Worm (Caenorhabditis elegans) whole organism, young adult: ENCODE data around the gene C52E2.2.
"Not testable (repeated sequence)": the region's sequence is repeated elsewhere in the genome, so short reads cannot be mapped to it uniquely, and the experiment has no call there.

ENCODE experiments used
- D2030.7 ChIP-seq: fragments of 200-800 bp; sonication (Bioruptor generic); IDR thresholded peaks from 2 replicates; pipeline ENCODE4 v1.3.6; 2022; ENCODE audit warnings: missing genetic modification reagents, missing genetic modification characterization, missing compliant biosample characterization
- F22D6.2 ChIP-seq: sonication (generic microtip); optimal IDR thresholded peaks from 2 replicates; lab custom pipeline; 2016; ENCODE audit warnings: mild to moderate bottlenecking, missing genetic modification characterization, missing compliant biosample characterization
- F33H1.4 ChIP-seq: fragments of 200-800 bp; sonication (Bioruptor generic); IDR thresholded peaks from 2 replicates; pipeline ENCODE4 v1.3.6; 2022; ENCODE audit warnings: missing genetic modification reagents, missing genetic modification characterization, missing compliant biosample characterization
- F39B2.1 ChIP-seq: fragments of 200-800 bp; sonication (Bioruptor generic); IDR thresholded peaks from 2 replicates; pipeline ENCODE4 v1.3.6; 2022; ENCODE audit warnings: missing genetic modification reagents, missing genetic modification characterization, missing compliant biosample characterization
- atf-7 ChIP-seq: sonication (generic microtip); optimal IDR thresholded peaks from 2 replicates; lab custom pipeline; 2017; ENCODE audit warnings: mild to moderate bottlenecking, missing genetic modification characterization, missing compliant biosample characterization
- attf-5 ChIP-seq: fragments of 200-800 bp; sonication (Bioruptor generic); optimal IDR thresholded peaks from 2 replicates; lab custom pipeline; 2018; ENCODE audit warnings: mild to moderate bottlenecking, missing genetic modification characterization, missing compliant biosample characterization
- ccch-3 ChIP-seq: fragments of 200-800 bp; sonication (Bioruptor generic); optimal IDR thresholded peaks from 2 replicates; lab custom pipeline; 2018; ENCODE audit warnings: mild to moderate bottlenecking, missing genetic modification characterization, missing compliant biosample characterization
- cebp-1 ChIP-seq, 2 experiments: fragments of 200-800 bp in 1 of 2; sonication (Bioruptor generic) in 1 of 2; sonication (generic microtip) in 1 of 2; IDR thresholded peaks in 1 of 2; optimal IDR thresholded peaks in 1 of 2; 2 replicates each; pipeline versions ENCODE4 v1.3.6 to Lab custom; 2017 to 2022; ENCODE audit warnings: missing compliant biosample characterization in 2 of 2, missing genetic modification characterization in 2 of 2, mild to moderate bottlenecking in 1 of 2, missing genetic modification reagents in 1 of 2, moderate library complexity in 1 of 2
- ceh-91 ChIP-seq: fragments of 200-800 bp; sonication (Bioruptor generic); IDR thresholded peaks from 2 replicates; pipeline ENCODE4 v1.3.6; 2022; ENCODE audit warnings: missing genetic modification reagents, missing genetic modification characterization, missing compliant biosample characterization
- dox-1 ChIP-seq: fragments of 200-800 bp; sonication (Bioruptor generic); IDR thresholded peaks from 2 replicates; pipeline ENCODE4 v1.3.6; 2022; ENCODE audit warnings: missing genetic modification reagents, missing genetic modification characterization, missing compliant biosample characterization
- dpff-1 ChIP-seq: sonication (generic microtip); optimal IDR thresholded peaks from 2 replicates; lab custom pipeline; 2017; ENCODE audit warnings: mild to moderate bottlenecking, missing genetic modification characterization, missing compliant biosample characterization
- gei-17 ChIP-seq: fragments of 200-800 bp; sonication (Bioruptor generic); optimal IDR thresholded peaks from 2 replicates; lab custom pipeline; 2018; ENCODE audit warnings: mild to moderate bottlenecking, missing genetic modification characterization, missing compliant biosample characterization
- him-1 ChIP-seq: sonication (generic microtip); optimal IDR thresholded peaks from 2 replicates; lab custom pipeline; 2016; ENCODE audit warnings: missing genotype, missing genetic modification reagents, missing genetic modification characterization, missing compliant biosample characterization
- hlh-12 ChIP-seq: sonication (generic microtip); optimal IDR thresholded peaks from 2 replicates; lab custom pipeline; 2016; ENCODE audit warnings: missing genetic modification characterization, missing compliant biosample characterization
- hmg-1.2 ChIP-seq: fragments of 200-800 bp; sonication (Bioruptor generic); IDR thresholded peaks from 2 replicates; pipeline ENCODE4 v1.3.6; 2022; ENCODE audit warnings: missing genetic modification reagents, missing genetic modification characterization, missing compliant biosample characterization
- mel-28 ChIP-seq: sonication (generic microtip); optimal IDR thresholded peaks from 2 replicates; lab custom pipeline; 2016; ENCODE audit warnings: borderline replicate concordance, mild to moderate bottlenecking, missing genetic modification characterization, missing compliant biosample characterization
- mxl-1 ChIP-seq: sonication (generic microtip); optimal IDR thresholded peaks from 2 replicates; lab custom pipeline; 2016; ENCODE audit warnings: missing genetic modification characterization, missing compliant biosample characterization
- nhr-179 ChIP-seq: sonication (generic microtip); optimal IDR thresholded peaks from 2 replicates; lab custom pipeline; 2016; ENCODE audit warnings: mild to moderate bottlenecking, missing genetic modification characterization, missing compliant biosample characterization
- nhr-80 ChIP-seq: sonication (generic microtip); optimal IDR thresholded peaks from 2 replicates; lab custom pipeline; 2016; ENCODE audit warnings: missing genetic modification characterization, missing compliant biosample characterization
- pha-4 ChIP-seq: fragments of 150-350 bp; sonication (generic microtip); optimal IDR thresholded peaks from 2 replicates; lab custom pipeline; 2014; ENCODE audit warnings: missing biosample characterization, missing genetic modification reagents, missing genetic modification characterization
- rpc-1 ChIP-seq, 2 experiments: fragments of 150-350 bp in 1 of 2; sonication (generic microtip) in 1 of 2; optimal IDR thresholded peaks; 2 replicates each; lab custom pipeline; 2014 to 2018; ENCODE audit warnings: missing biosample characterization in 1 of 2, missing genetic modification characterization in 1 of 2, missing genetic modification reagents in 1 of 2, missing genotype in 1 of 2
- snpc-1.3 ChIP-seq: sonication (generic microtip); optimal IDR thresholded peaks from 2 replicates; lab custom pipeline; 2017; ENCODE audit warnings: missing genetic modification characterization, mild to moderate bottlenecking, missing compliant biosample characterization, antibody characterized with exemption, moderate library complexity, missing genotype, missing genetic modification reagents; ENCODE audit not compliant: insufficient read depth
- tlf-1 ChIP-seq: fragments of 200-800 bp; sonication (Bioruptor generic); optimal IDR thresholded peaks from 2 replicates; lab custom pipeline; 2018; ENCODE audit warnings: mild to moderate bottlenecking, missing genetic modification characterization, missing compliant biosample characterization
- ztf-26 ChIP-seq: sonication (generic microtip); optimal IDR thresholded peaks from 2 replicates; lab custom pipeline; 2017; ENCODE audit warnings: missing genetic modification characterization, missing compliant biosample characterization
- ztf-3 ChIP-seq: fragments of 200-800 bp; sonication (Bioruptor generic); optimal IDR thresholded peaks from 2 replicates; lab custom pipeline; 2018; ENCODE audit warnings: mild to moderate bottlenecking, missing genetic modification characterization, missing compliant biosample characterization

The C52E2.2 gene

DNA sequence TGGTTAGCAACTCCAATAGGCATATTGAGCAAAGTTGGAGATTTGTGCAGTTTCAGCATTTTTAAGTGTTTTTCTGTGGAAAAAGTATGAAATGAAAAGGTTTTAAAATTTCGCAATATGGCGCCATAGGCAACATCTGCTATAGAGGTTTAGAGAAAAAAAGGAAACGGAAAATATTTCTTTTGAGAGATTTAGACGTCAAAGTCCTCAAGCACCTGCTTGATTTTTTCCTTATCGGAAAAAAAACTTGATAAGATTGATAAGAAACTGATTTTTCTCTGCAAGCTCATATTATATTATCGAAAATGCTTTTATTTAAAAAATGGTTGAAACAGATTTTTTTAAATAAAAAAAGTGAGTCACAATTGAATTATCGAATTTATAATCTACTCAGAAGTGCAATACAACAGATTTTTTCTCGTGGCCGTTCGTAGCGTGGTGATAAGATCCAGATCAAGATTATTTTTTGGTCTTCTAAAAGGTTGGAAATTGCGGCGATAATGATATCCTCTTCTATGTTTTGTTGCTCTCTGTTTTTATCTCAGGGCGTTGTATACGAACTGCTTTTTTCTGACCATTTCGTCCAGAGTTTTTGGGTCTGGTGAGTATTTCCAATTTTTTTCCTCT lies 32.5 kb upstream of the C52E2.2 start, which contains the start of gene fbxc-19:
Gene fbxc-19, plus strand, starts transcription at position 536 of the 627 bp plus-strand sequence.
- peak; percentile 85 for TF ChIP-seq pha-4 (tag; lab: Kevin White, UChicago)
- peak; percentile 94 for TF ChIP-seq hmg-1.2 (GFP tag; lab: Robert Waterston, UW)
- TF ChIP-seq hlh-12 = no peak
- TF ChIP-seq mxl-1 (tag; lab: Kevin White, UChicago) = no peak
- TF ChIP-seq nhr-80 (tag; lab: Kevin White, UChicago) = peak; percentile 68
- peak; percentile 88 for TF ChIP-seq attf-5 (GFP tag; lab: Kevin White, UChicago)
- TF ChIP-seq ccch-3 (GFP tag; lab: Kevin White, UChicago) = no peak
- TF ChIP-seq atf-7 = peak; percentile 14
- no peak for TF ChIP-seq mel-28
- TF ChIP-seq dox-1 (GFP tag; lab: Robert Waterston, UW) = 0 out of 2 replicates have a peak, but pooled peaks have one; percentile 8
- TF ChIP-seq F33H1.4 (GFP tag; lab: Robert Waterston, UW) = no peak
- TF ChIP-seq gei-17 (GFP tag; lab: Kevin White, UChicago) = peak; percentile 14
- TF ChIP-seq ztf-3 = no peak
- TF ChIP-seq dpff-1 (tag; lab: Kevin White, UChicago) = no peak
- no peak for TF ChIP-seq D2030.7 (GFP tag; lab: Robert Waterston, UW)
- no peak for TF ChIP-seq him-1 (tag; lab: Kevin White, UChicago)
- peak; percentile 99 for TF ChIP-seq cebp-1 (GFP tag; IDR thresholded peaks at IDR 0.05; lab: Robert Waterston, UW)
- peak; percentile 100 for TF ChIP-seq cebp-1 (tag; optimal IDR thresholded peaks at IDR 0.05; lab: Kevin White, UChicago)

DNA sequence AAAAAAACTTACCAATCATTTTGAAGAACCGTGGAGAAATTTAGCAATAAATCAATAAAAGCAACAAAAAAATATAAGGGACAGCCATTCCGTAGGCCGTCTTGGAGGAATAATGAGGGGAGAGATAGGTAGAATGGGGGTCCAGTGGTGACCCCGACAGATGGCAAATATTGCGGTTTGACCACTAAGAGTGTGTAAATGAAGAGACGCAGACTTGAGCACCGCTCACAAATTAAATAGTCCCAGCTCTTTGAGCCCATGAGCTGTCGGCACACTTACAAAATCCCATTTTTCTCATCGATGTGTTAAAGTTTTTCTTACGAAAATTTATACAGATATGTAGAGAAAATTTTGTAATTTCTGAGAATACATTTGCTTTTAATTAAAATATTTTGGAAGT lies 31.8 kb upstream of the C52E2.2 start, which contains the start of gene fbxa-3:
Gene fbxa-3, minus strand, starts transcription at position 101 of the 400 bp plus-strand sequence.
- TF ChIP-seq ztf-26 (tag; lab: Kevin White, UChicago) (no peak), nhr-179 (no peak), ccch-3 (GFP tag; lab: Kevin White, UChicago) (no peak)

DNA sequence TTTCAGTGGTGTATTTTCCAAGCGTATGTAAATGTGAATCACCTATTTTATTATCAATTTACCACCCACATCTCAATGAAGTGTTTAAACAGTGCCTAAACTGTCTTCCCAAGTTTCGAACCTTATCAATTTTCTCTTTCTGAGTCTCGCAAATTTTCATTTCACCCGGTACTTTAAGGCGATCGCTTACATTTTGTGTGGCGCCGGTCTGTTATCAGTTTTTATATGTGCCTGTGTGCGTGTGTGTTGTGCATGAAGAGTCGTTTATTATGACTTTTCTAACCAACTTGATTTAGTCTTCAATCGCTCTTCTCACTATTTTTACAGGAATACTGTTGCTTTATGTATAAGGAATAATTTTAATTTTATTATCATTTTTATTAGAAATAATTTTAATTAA lies 29.0 kb upstream of the C52E2.2 start:
- TF ChIP-seq nhr-80 (tag; lab: Kevin White, UChicago) = peak; percentile 27
- TF ChIP-seq, all 124 proteins: peak for 1; not testable (repeated sequence) for 123

DNA sequence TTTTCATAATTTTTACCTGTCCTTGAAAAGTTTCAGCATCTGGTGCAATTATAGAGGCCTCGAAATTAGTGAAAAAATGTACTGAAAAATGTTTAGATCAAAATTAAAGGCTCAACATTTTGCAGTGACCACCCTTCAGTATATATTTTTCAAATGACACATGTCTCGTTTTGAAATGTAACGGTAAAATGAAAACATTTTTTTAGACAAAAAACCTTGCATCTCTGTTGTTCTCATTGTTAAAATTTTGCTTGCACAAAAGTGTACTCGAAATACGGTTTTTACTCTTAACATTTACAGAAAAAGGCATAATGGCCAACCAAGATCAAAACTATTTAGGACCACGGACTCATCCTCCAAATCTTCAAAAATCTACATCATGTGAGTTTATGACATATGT lies 28.3 kb upstream of the C52E2.2 start, which contains the start of gene math-41:
Gene math-41, plus strand, starts transcription at position 301 of the 400 bp plus-strand sequence.
- TF ChIP-seq tlf-1; ceh-91 (GFP tag; lab: Robert Waterston, UW); rpc-1 (optimal IDR thresholded peaks at IDR 0.05; lab: Kevin White, UChicago); rpc-1 (tag; optimal IDR thresholded peaks at IDR 0.05; lab: Kevin White, UChicago): not testable (repeated sequence)
- TF ChIP-seq, all 124 proteins: peak for 0; not testable (repeated sequence) for 124

DNA sequence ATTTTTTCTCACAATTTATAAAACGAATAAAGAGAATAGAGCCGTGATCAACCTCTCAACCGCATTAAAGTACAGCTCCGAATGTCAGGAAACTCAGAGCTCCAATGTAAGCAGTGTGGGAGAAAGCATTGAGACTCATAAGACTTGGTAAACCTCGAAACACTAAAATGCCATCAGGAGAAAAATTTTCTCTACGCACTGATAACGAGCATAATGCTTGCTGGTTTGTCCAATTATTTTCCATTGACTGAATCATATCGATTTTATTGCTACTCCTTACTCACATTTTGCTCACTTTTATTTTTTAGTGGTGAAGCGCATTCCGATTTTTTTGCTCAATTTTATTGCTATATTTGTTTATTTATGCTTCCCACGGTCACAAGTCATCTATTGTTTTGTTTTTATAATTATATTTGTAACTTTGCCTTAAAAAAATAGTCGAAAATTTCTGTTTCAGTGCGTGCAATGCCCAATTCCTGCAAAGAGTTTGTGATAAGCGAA lies 22.4 kb upstream of the C52E2.2 start, which contains the start of gene math-40:
Gene math-40, plus strand, starts transcription at position 451 of the 501 bp plus-strand sequence.
- TF ChIP-seq nhr-80 (tag; lab: Kevin White, UChicago) (peak; percentile 48), F22D6.2 (no peak), mxl-1 (tag; lab: Kevin White, UChicago) (no peak), snpc-1.3 (no peak)
- TF ChIP-seq, all 124 proteins: peak for 1

DNA sequence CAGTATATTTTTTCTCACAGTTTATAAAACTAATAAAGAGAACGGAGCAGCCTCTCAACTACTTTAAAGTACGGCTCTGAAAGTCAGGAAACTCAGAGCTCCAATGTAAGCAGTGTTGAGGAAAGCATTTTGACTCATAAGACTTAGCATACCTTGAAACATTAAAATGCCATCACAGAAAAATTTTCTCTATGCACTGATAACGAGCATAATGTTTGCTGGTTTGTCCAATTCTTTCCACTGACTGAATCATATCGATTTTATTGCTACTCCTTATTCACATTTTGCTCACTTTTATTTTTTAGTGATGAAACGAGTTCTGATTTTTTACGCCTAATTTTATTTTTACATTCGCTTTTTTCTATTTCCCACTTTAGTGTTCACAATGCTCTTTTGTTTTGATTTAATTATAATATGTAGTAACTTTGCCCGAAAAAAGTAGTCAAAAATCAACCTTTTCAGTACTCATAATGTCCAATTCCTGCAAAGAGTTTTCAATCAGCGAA lies 20.7 kb upstream of the C52E2.2 start, which contains the start of gene math-39:
Gene math-39, plus strand, starts transcription at position 456 of the 506 bp plus-strand sequence.
- TF ChIP-seq nhr-80 (tag; lab: Kevin White, UChicago) (peak; percentile 24), F39B2.1 (GFP tag; lab: Robert Waterston, UW) (no peak)
